Worm (Caenorhabditis elegans): ENCODE results near the gene snpn-1.
"Not testable (repeated sequence)": the region's sequence is repeated elsewhere in the genome, so short reads cannot be mapped to it uniquely, and the experiment has no call there.

The snpn-1 gene

ce11 chrIV:5062278-5062677 lies 28.6 kb downstream of the snpn-1 start, which contains the start of gene msp-57:
TSS of gene msp-57 (plus strand) at chrIV:5062578.
- not testable (repeated sequence) for TF ChIP-seq unc-62 (GFP tag; optimal IDR thresholded peaks at IDR 0.05)

- TF ChIP-seq unc-62 (GFP tag; optimal IDR thresholded peaks at IDR 0.05), result no peak
Measured at ce11 chrIV:5060984-5061383, 29.9 kb downstream of the snpn-1 start, which contains the start of gene C09B9.7. TSS of gene C09B9.7 (minus strand) at chrIV:5061084.

DNA sequence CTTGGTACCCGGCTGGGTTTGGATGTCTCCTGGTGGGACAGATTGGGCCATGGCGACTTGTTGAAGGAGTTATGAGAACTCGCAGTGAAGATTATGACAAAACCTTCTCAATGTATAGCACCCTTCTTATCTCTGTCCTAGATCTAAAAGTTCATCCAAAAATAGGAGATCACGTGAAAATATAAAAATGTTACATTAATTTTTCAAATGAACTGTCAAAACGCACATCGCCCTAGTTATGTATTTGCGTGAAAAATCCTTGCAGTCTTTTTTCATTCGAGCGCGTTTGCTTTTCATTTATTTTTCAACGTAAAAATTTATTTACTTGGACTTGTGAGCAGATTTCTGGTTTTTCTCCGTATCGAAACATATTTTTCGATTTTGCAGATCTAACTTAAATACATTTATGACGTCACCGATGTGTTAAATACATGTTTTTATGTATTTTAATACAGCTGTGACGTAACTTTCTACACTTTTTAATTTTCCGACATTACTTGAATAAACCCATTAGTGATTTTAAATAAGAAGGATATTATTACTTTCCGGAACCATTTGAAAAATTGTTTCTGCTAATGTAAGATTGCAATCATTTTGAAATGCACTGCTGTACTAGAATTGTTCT lies 34.8 kb downstream of the snpn-1 start, which contains the start of gene msp-55:
msp-55 (minus strand) TSS at position 51 of the 625 bp plus-strand sequence.
- TF ChIP-seq unc-62 (GFP tag; optimal IDR thresholded peaks at IDR 0.05), result no peak

DNA sequence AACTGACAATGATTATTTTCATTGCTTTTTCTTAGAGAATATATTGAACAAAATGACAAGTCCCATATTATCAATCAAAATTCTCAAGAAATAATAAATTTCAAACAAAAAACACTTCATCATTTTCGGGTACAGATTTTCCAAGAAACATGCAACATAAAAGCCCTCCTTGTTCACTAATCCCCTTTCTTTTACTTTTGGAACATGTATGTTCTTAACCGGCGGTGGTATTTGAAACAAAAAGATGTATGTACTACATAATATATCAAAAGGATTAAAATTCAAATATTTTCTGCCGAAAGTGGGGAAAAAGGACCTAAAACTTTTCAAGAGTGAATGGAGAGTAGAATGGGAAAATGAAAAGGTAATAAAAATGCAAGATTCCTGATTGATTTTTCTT lies 36.5 kb downstream of the snpn-1 start:
- TF ChIP-seq unc-62 (GFP tag; optimal IDR thresholded peaks at IDR 0.05), result no peak

- no peak for TF ChIP-seq unc-62 (GFP tag; optimal IDR thresholded peaks at IDR 0.05)
Measured at ce11 chrIV:5045389-5045788, 45.5 kb downstream of the snpn-1 start, which contains the start of gene hot-9. TSS of gene hot-9 (minus strand) at chrIV:5045489.
